Worm (Caenorhabditis elegans) whole organism, L4/young adult: ENCODE results near the gene Y46G5A.15.

Source experiments
- W03F9.2 ChIP-seq: fragments of 150-350 bp; optimal IDR thresholded peaks from 2 replicates; lab custom pipeline; 2014; ENCODE audit warnings: missing biosample characterization, missing genetic modification characterization
- dao-5 ChIP-seq: sonication (generic microtip); optimal IDR thresholded peaks from 2 replicates; lab custom pipeline; 2016; ENCODE audit warnings: missing genotype, missing genetic modification characterization, moderate library complexity, missing compliant biosample characterization
- him-1 ChIP-seq: sonication (generic microtip); optimal IDR thresholded peaks from 2 replicates; lab custom pipeline; 2016; ENCODE audit warnings: missing genotype, missing genetic modification reagents, missing genetic modification characterization, missing compliant biosample characterization

Y46G5A.15 gene

ce11 chrII:12805765-12806384 lies 20.7 kb upstream of the Y46G5A.15 start:
- no peak for TF ChIP-seq dao-5
- TF ChIP-seq him-1 = peak; percentile 23

ce11 chrII:12805161-12805560 lies 19.9 kb upstream of the Y46G5A.15 start, which contains the start of the genes Y46G5A.18 and Y46G5A.47:
Y46G5A.18 (minus strand) TSS chrII:12805261.
Y46G5A.47 (minus strand) TSS chrII:12805306.
- no peak for TF ChIP-seq dao-5
- TF ChIP-seq W03F9.2 = no peak
- TF ChIP-seq him-1 = no peak

DNA sequence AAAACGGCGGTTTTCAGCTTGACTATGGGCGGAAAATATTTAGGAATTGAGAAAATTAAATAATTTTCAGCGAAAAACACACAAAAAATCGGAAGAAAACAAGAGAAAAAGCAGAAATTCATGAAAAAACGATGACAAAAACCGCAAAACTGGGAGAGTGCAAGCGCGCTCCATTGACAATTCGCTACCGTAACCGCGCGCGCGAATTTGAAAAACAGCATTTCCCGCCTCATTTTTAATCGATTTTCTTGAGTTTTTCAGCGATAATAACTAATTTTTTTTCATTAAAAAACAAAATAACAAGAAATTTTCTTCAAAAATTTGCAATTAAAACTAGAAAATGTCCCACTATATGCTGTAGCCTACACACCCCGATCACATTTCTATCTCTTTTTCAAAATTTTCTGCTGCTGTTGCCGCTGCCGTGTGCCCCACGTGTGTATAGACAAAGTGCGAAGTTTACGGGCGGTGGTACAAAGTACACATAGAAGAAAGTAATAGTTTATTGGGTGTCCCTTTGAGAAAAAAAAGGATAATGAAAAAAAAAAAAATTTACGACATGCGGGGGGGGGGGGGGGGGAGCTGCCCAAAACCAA lies 14.8 kb upstream of the Y46G5A.15 start:
- TF ChIP-seq him-1 = no peak
- TF ChIP-seq W03F9.2 = peak; percentile 3

- no peak for TF ChIP-seq dao-5
- no peak for TF ChIP-seq W03F9.2
- TF ChIP-seq him-1 = no peak
These were observed 14.1 kb upstream of the Y46G5A.15 start for ce11 chrII:12799364-12799763.

ce11 chrII:12798814-12799213 lies 13.6 kb upstream of the Y46G5A.15 start:
- TF ChIP-seq him-1 (no peak), W03F9.2 (no peak), dao-5 (no peak)

ce11 chrII:12797211-12797794 lies 12.1 kb upstream of the Y46G5A.15 start:
- TF ChIP-seq him-1 (no peak), dao-5 (no peak), W03F9.2 (no peak)

- no peak for TF ChIP-seq W03F9.2
- TF ChIP-seq him-1 = no peak
- no peak for TF ChIP-seq dao-5
These were observed 10.9 kb upstream of the Y46G5A.15 start, which contains the start of gene cpt-1 for ce11 chrII:12796040-12796502. cpt-1 (minus strand) TSS chrII:12796452.

ce11 chrII:12795188-12795587 lies 10.0 kb upstream of the Y46G5A.15 start:
- no peak for TF ChIP-seq him-1
- no peak for TF ChIP-seq dao-5

ce11 chrII:12790392-12790791 lies 5.2 kb upstream of the Y46G5A.15 start:
- TF ChIP-seq dao-5 = no peak
- no peak for TF ChIP-seq W03F9.2
- TF ChIP-seq him-1 = no peak

- TF ChIP-seq dao-5 (no peak), him-1 (no peak), W03F9.2 (no peak)
These were observed 4.3 kb upstream of the Y46G5A.15 start for ce11 chrII:12789497-12789896.

- TF ChIP-seq dao-5 (no peak), him-1 (no peak), W03F9.2 (no peak)
These were observed 2.6 kb upstream of the Y46G5A.15 start, which contains the start of gene alkb-7 for ce11 chrII:12787831-12788248. alkb-7 (minus strand) TSS chrII:12788153.

ce11 chrII:12776379-12776778 lies 8.8 kb downstream of the Y46G5A.15 start, which contains the start of gene Y46G5A.34:
Y46G5A.34 (plus strand) TSS chrII:12776679.
- no peak for TF ChIP-seq dao-5
- TF ChIP-seq W03F9.2 = no peak
- no peak for TF ChIP-seq him-1

DNA sequence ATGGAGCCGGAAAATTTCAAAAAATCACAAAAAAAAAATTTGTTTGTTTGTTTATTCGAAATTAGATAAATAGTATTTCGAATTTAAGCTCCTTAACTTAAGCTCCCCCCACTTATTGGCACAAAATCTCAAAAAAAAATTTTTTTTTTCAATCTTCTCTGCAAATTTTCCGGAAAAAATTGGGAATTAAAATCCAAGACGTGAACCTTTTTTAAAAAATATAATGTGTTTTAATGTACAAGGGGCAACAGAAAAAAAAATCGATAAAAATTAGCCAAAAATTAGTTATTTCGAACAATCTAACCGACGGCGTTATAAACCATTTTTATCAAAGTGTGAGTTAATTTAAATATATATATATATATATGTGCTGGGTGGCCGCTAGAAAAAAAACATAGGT lies 10.8 kb downstream of the Y46G5A.15 start, which contains the start of gene Y46G5A.14:
TSS of gene Y46G5A.14 (plus strand) at position 301 of the 400 bp plus-strand sequence.
- no peak for TF ChIP-seq him-1
- no peak for TF ChIP-seq dao-5
- TF ChIP-seq W03F9.2 = no peak

DNA sequence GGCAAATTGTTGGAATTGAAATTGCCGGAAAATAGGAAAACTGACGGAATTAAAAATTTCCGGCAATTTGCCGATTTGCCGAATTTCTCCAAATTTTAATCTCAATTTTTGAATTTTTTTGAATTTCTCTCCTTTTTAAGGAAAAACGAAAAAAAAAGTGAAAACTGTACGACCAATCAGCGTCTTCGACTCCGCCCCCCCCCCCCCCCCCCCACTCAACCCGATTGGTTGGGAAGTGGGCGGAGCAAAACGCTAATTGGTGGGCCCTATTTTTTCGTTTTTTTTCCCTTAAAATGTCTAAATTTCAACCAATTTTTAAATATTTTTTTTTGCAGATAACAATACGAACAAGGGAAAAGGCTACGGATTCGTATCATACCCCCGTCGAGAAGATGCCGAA lies 15.3 kb downstream of the Y46G5A.15 start:
- TF ChIP-seq W03F9.2 = no peak
- TF ChIP-seq dao-5 = no peak
- no peak for TF ChIP-seq him-1

- no peak for TF ChIP-seq him-1
- peak; percentile 89 for TF ChIP-seq W03F9.2
These were observed 17.0 kb downstream of the Y46G5A.15 start, which contains the start of the genes vps-2 and tiar-2 for ce11 chrII:12768167-12768712. vps-2 (minus strand) TSS chrII:12768217. tiar-2 (plus strand) TSS chrII:12768686.
